Worm (Caenorhabditis elegans) whole organism, L4/young adult: ENCODE results near the gene C16C4.18.

Experiments used
- W03F9.2 ChIP-seq: fragments of 150-350 bp; optimal IDR thresholded peaks from 2 replicates; lab custom pipeline; 2014; ENCODE audit warnings: missing biosample characterization, missing genetic modification characterization
- dao-5 ChIP-seq: sonication (generic microtip); optimal IDR thresholded peaks from 2 replicates; lab custom pipeline; 2016; ENCODE audit warnings: missing genotype, missing genetic modification characterization, moderate library complexity, missing compliant biosample characterization
- him-1 ChIP-seq: sonication (generic microtip); optimal IDR thresholded peaks from 2 replicates; lab custom pipeline; 2016; ENCODE audit warnings: missing genotype, missing genetic modification reagents, missing genetic modification characterization, missing compliant biosample characterization

DNA sequence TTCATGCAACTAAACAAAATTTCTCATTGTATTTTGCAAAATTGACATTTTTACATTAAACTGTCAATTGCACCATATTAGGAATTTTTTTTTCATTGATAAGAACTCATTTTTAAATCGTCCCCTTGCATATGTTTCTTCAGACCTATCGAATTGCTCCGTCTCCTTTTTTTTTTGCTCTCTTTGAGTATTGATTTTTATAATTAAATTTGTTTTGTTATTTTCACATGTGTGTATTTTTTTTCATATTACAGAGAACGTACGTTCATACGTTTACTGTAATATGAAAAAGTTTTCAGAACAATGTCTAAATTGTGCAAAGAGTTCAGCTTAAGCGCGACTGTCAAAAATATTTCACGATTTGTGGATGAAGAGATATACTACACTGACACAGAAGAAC lies 8.0 kb upstream of the C16C4.18 start, which contains the start of gene math-14:
- TF ChIP-seq him-1 (tag; lab: Kevin White, UChicago) (no peak), dao-5 (tag; lab: Kevin White, UChicago) (no peak), W03F9.2 (tag; lab: Kevin White, UChicago) (no peak)
